Fruit fly (Drosophila melanogaster): Measurements from ENCODE around the gene Cpr66Cb.

dm6 chr3L:8297488-8297887 is 39.0 kb upstream of the Cpr66Cb start:
- TF ChIP-seq CTCF (optimal IDR thresholded peaks at IDR 0.05) (no peak), CG8478 (optimal IDR thresholded peaks at IDR 0.05) (no peak)
